Worm (Caenorhabditis elegans) whole organism, midembryonic: ENCODE results near the gene nlp-76.
"Not testable (repeated sequence)": the region's sequence is repeated elsewhere in the genome, so short reads cannot be mapped to it uniquely, and the experiment has no call there.

ENCODE experiments used
- T22C8.4 ChIP-seq: fragments of 200-800 bp; sonication (Bioruptor generic); IDR thresholded peaks from 2 replicates; pipeline ENCODE4 v1.3.6; 2022; ENCODE audit warnings: missing genetic modification characterization, missing compliant biosample characterization
- cog-1 ChIP-seq: sonication (generic microtip); optimal IDR thresholded peaks from 2 replicates; lab custom pipeline; 2016; ENCODE audit warnings: missing genetic modification characterization, missing compliant biosample characterization
- flt-1 ChIP-seq: fragments of 200-800 bp; sonication (Bioruptor generic); IDR thresholded peaks from 2 replicates; pipeline ENCODE4 v1.3.6; 2022; ENCODE audit warnings: missing genetic modification characterization, missing compliant biosample characterization
- klf-2 ChIP-seq: fragments of 200-800 bp; sonication (Bioruptor generic); conservative IDR thresholded peaks from 2 replicates; pipeline ENCODE4 v1.3.6; 2022; ENCODE audit warnings: missing genetic modification reagents, missing genetic modification characterization, missing compliant biosample characterization
- med-1 ChIP-seq: sonication (generic microtip); optimal IDR thresholded peaks from 2 replicates; lab custom pipeline; 2017; ENCODE audit warnings: missing genetic modification characterization, mild to moderate bottlenecking, missing compliant biosample characterization, antibody characterized with exemption, missing genetic modification reagents; ENCODE audit not compliant: insufficient read depth
- ref-1 ChIP-seq: fragments of 200-800 bp; sonication (Bioruptor generic); conservative IDR thresholded peaks from 2 replicates; pipeline ENCODE4 v1.3.6; 2022; ENCODE audit warnings: missing genetic modification reagents, missing genetic modification characterization, missing compliant biosample characterization
- tab-1 ChIP-seq: fragments of 200-800 bp; sonication (Bioruptor generic); IDR thresholded peaks from 2 replicates; pipeline ENCODE4 v1.3.6; 2022; ENCODE audit warnings: missing genetic modification characterization, missing compliant biosample characterization
- ztf-23 ChIP-seq: fragments of 200-800 bp; sonication (Bioruptor generic); IDR thresholded peaks from 2 replicates; pipeline ENCODE4 v1.3.6; 2022; ENCODE audit warnings: missing genetic modification reagents, missing genetic modification characterization, missing compliant biosample characterization
- ztf-29 ChIP-seq: fragments of 200-800 bp; sonication (Bioruptor generic); IDR thresholded peaks from 2 replicates; pipeline ENCODE4 v1.3.6; 2022; ENCODE audit warnings: missing genetic modification reagents, missing genetic modification characterization, missing compliant biosample characterization

nlp-76 gene

DNA sequence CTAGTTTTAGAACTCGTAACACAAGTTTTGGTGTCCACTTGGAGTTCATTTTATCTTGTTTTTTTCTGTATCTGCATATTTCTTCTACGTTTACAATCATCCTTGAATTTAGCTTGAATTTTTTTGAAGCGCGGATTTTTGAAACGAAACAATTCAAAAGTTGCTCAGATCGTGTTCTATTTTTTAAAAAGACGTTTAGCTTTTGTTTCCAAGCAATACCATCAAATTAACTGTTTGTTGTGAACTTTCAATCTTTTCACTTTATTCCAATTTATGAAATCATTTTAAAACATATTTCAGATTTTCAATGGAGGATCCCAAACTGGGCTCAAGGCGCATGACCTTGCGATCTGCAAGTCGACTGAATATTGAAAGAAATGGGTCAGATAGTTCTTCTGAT lies 44.5 kb downstream of the nlp-76 start, which contains the start of gene R09A8.2:
Gene R09A8.2 (plus strand): TSS at position 301 of the 400 bp plus-strand sequence.
- TF ChIP-seq ztf-23 (GFP tag; lab: Robert Waterston, UW) (no peak), ref-1 (GFP tag; lab: Robert Waterston, UW) (no peak), ztf-29 (GFP tag; lab: Robert Waterston, UW) (no peak), T22C8.4 (GFP tag; lab: Robert Waterston, UW) (no peak), cog-1 (tag; lab: Kevin White, UChicago) (no peak), flt-1 (no peak), med-1 (GFP tag; lab: Kevin White, UChicago) (no peak), klf-2 (no peak), tab-1 (GFP tag; lab: Robert Waterston, UW) (no peak)

DNA sequence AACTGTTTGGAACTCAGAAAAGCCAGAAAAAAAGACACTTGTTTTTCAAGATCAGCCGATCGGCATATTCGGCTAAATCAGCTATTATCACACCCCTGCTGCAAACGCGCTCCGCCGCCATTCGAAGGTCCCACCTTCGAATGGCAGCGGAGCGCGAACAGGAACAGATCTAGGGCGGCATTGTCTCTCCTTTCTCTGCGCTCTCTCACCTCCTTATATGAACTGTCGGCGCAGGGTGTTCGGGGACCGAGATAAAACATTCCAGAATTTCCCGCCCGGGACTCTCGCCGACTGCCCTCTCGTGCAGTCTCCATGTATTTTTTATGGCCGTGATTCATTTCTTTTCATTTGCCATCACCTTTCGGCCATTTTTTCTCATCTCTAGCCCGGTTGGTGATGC lies 45.3 kb downstream of the nlp-76 start:
- TF ChIP-seq tab-1 (GFP tag; lab: Robert Waterston, UW) (no peak), flt-1 (no peak), ztf-23 (GFP tag; lab: Robert Waterston, UW) (no peak), T22C8.4 (GFP tag; lab: Robert Waterston, UW) (no peak), med-1 (GFP tag; lab: Kevin White, UChicago) (no peak), klf-2 (no peak), cog-1 (tag; lab: Kevin White, UChicago) (no peak), ztf-29 (GFP tag; lab: Robert Waterston, UW) (no peak), ref-1 (GFP tag; lab: Robert Waterston, UW) (no peak)

DNA sequence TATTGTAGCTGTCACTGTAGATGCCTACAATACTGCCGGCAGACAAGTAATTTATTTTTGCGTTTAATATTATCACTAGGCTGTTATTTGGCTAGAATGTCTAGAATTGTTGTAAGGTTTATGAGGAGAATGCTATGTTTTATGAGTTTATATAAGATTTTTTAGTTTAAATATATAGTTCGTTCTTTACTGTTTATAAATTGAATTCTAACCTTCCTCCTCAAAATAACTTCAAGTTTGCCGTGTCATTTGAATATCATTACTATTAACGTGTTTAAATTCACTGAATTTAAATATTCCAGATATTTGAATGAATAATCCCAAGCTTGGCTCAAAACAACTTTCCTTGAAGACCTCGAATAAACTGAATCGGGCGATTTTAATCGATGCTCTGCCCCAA lies 50.3 kb downstream of the nlp-76 start, which contains the start of gene R09A8.1:
Gene R09A8.1 (plus strand): TSS at position 301 of the 400 bp plus-strand sequence.
- not testable (repeated sequence) for TF ChIP-seq cog-1 (tag; lab: Kevin White, UChicago); tab-1 (GFP tag; lab: Robert Waterston, UW); T22C8.4 (GFP tag; lab: Robert Waterston, UW)
